Fruit fly (Drosophila melanogaster): ENCODE measurements around the gene hng3.

The hng3 gene

DNA sequence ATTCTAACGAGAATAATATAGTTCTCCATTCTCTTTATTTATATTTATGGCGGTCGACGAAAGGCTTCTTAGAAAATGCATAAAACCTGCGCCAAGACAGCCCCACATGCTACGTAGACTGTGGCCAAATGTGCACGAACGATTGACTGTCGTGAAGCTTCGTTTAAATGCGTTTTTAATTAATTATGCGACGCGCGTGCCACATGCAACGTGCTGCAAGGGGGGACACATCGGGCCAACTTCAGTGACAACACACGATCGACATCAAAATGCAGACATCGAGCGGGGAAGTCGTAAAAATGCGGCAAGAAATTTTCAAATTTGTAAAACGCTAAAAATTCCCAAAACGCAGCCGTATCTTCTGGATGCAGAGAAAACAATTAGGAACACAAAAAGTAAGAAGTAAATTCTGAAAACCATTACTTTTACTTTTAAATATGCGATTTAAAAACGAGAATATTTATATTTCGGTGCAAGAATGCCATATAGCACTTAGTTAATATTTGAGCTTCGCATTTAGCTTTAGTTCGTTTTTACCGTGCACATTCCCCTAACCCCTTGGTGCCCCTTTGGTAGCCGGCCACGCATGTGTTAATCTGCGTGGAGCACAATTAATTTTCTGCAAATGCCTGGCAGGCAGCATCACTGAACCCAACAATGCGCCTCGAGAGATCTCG, 44.7 kb upstream of the hng3 start (continued):
- TF ChIP-seq Eip74EF (GFP tag; optimal IDR thresholded peaks at IDR 0.05) (peak in 1 of 2 experiments; percentile 12), ttk (GFP tag; IDR thresholded peaks at IDR 0.05) (peak; percentile 53; the same call in 1 of the 2 replicates), cwo (GFP tag; optimal IDR thresholded peaks at IDR 0.05) (no peak), Rx (GFP tag; IDR thresholded peaks at IDR 0.05) (peak; percentile 17; the same call in 1 of the 2 replicates), bigmax (GFP tag; optimal IDR thresholded peaks at IDR 0.05) (no peak), dysf (GFP tag; IDR thresholded peaks at IDR 0.05) (peak; percentile 46; the same call in 1 of the 3 replicates), dmrt99B (tag; optimal IDR thresholded peaks at IDR 0.05) (peak; percentile 59), CG14441 (GFP tag; IDR thresholded peaks at IDR 0.05) (no peak), CG43689 (GFP tag; IDR thresholded peaks at IDR 0.05) (no peak), CG17829 (tag; optimal IDR thresholded peaks at IDR 0.05) (peak; percentile 23), esg (GFP tag; conservative IDR thresholded peaks at IDR 0.05) (peak; percentile 31; the same call in 1 of the 2 replicates), CG3281 (GFP tag; optimal IDR thresholded peaks at IDR 0.05) (no peak), CG18764 (GFP tag; optimal IDR thresholded peaks at IDR 0.05) (peak; percentile 13), CHES-1-like (GFP tag; optimal IDR thresholded peaks at IDR 0.05) (no peak), CG11085 (GFP tag; IDR thresholded peaks at IDR 0.05) (0 out of 2 replicates have a peak, but pooled peaks have one; percentile 24), CG12155 (GFP tag; optimal IDR thresholded peaks at IDR 0.05) (no peak), Sox102F (GFP tag; optimal IDR thresholded peaks at IDR 0.05) (peak; percentile 61), CG11456 (GFP tag; IDR thresholded peaks at IDR 0.05) (no peak), ind (GFP tag; optimal IDR thresholded peaks at IDR 0.05) (peak; percentile 17), gro (GFP tag; optimal IDR thresholded peaks at IDR 0.05) (no peak), br (optimal IDR thresholded peaks at IDR 0.05) (no peak), row (GFP tag; IDR thresholded peaks at IDR 0.05) (peak; percentile 55; the same call in 2 of the 3 replicates), jumu (GFP tag; optimal IDR thresholded peaks at IDR 0.05) (no peak), jigr1 (GFP tag; IDR thresholded peaks at IDR 0.05) (no peak), Ptx1 (GFP tag; IDR thresholded peaks at IDR 0.05) (peak; percentile 49; the same call in 1 of the 2 replicates), oc (tag; optimal IDR thresholded peaks at IDR 0.05) (peak; percentile 15), Ets65A (GFP tag) (peak; percentile 22), MESR4 (GFP tag; optimal IDR thresholded peaks at IDR 0.05) (no peak), chn (GFP tag; optimal IDR thresholded peaks at IDR 0.05) (no peak), Lhr (GFP tag; optimal IDR thresholded peaks at IDR 0.05) (peak; percentile 7), ro (GFP tag; IDR thresholded peaks at IDR 0.05) (no peak), lola (GFP tag; optimal IDR thresholded peaks at IDR 0.05) (peak in 1 of 3 experiments; percentile 37), H2.0 (GFP tag; IDR thresholded peaks at IDR 0.05) (no peak), sc (optimal IDR thresholded peaks at IDR 0.05) (no peak), sc (GFP tag; optimal IDR thresholded peaks at IDR 0.05) (no peak), tap (tag; optimal IDR thresholded peaks at IDR 0.05) (peak; percentile 17), pnt (GFP tag; optimal IDR thresholded peaks at IDR 0.05) (peak; percentile 32), CG8924 (tag; optimal IDR thresholded peaks at IDR 0.05) (peak; percentile 18), pros (GFP tag; optimal IDR thresholded peaks at IDR 0.05) (peak; percentile 32), wor (GFP tag; IDR thresholded peaks at IDR 0.05) (peak; percentile 47; the same call in 1 of the 2 replicates), Six4 (GFP tag; optimal IDR thresholded peaks at IDR 0.05) (peak; percentile 14), peb (GFP tag; IDR thresholded peaks at IDR 0.05) (no peak), CG1603 (tag; optimal IDR thresholded peaks at IDR 0.05) (peak; percentile 55), bowl (GFP tag; IDR thresholded peaks at IDR 0.05) (no peak), Hsf (GFP tag; optimal IDR thresholded peaks at IDR 0.05) (no peak), kah (GFP tag; optimal IDR thresholded peaks at IDR 0.05) (no peak), E2f2 (GFP tag; IDR thresholded peaks at IDR 0.05) (peak; percentile 34; the same call in 1 of the 2 replicates), gfzf (GFP tag; optimal IDR thresholded peaks at IDR 0.05) (no peak), sima (GFP tag; optimal IDR thresholded peaks at IDR 0.05) (no peak), odd (GFP tag; optimal IDR thresholded peaks at IDR 0.05) (no peak), Xbp1 (GFP tag; optimal IDR thresholded peaks at IDR 0.05) (peak; percentile 40)

Data from whole organism, embryonic.